Worm (Caenorhabditis elegans) whole organism, mixed stage, embryonic: ENCODE results near the gene Y32H12A.8.

ENCODE experiments used
- mep-1 ChIP-seq: fragments of 150-350 bp; optimal IDR thresholded peaks from 2 replicates; lab custom pipeline; 2017; ENCODE audit warnings: missing biosample characterization, missing genetic modification reagents, missing genetic modification characterization, inconsistent platforms
- pha-4 ChIP-seq: fragments of 150-350 bp; optimal IDR thresholded peaks from 2 replicates; lab custom pipeline; 2018; ENCODE audit warnings: missing biosample characterization, missing genetic modification reagents, missing genetic modification characterization
- snpc-4 ChIP-seq: fragments of 150-350 bp; optimal IDR thresholded peaks from 2 replicates; lab custom pipeline; 2014; ENCODE audit warnings: missing biosample characterization, missing genetic modification characterization
- unc-39 ChIP-seq: fragments of 150-350 bp; optimal IDR thresholded peaks from 2 replicates; lab custom pipeline; 2014; ENCODE audit warnings: missing biosample characterization, missing genetic modification characterization

DNA sequence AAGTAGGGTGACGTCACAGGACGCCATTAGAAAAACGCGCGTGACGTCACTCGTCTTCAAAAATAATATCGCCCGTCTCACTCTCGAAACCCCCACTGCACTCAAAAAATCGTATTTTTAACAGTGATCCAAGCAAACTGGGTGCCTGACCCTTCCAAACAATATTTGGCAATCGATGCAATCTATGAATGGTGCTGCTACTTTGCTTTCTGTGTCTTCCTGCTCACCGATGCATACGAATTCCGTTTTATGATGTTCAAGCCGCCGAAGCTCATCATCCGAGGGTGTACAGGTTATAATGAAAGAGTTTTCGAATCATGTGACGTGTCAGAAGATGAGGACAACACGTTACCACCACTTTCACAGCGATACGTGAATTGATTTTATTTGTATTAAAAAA lies 1.8 kb upstream of the Y32H12A.8 start, which contains the start of gene W03A5.1:
- TF ChIP-seq unc-39 (tag; lab: Kevin White, UChicago) = no peak
- TF ChIP-seq mep-1 (tag; lab: Kevin White, UChicago) = no peak
- TF ChIP-seq snpc-4 (tag; lab: Kevin White, UChicago) = no peak
- TF ChIP-seq pha-4 (tag; lab: Kevin White, UChicago) = no peak
